Fruit fly (Drosophila melanogaster): ENCODE data around the gene Bdbt.

Bdbt gene

DNA sequence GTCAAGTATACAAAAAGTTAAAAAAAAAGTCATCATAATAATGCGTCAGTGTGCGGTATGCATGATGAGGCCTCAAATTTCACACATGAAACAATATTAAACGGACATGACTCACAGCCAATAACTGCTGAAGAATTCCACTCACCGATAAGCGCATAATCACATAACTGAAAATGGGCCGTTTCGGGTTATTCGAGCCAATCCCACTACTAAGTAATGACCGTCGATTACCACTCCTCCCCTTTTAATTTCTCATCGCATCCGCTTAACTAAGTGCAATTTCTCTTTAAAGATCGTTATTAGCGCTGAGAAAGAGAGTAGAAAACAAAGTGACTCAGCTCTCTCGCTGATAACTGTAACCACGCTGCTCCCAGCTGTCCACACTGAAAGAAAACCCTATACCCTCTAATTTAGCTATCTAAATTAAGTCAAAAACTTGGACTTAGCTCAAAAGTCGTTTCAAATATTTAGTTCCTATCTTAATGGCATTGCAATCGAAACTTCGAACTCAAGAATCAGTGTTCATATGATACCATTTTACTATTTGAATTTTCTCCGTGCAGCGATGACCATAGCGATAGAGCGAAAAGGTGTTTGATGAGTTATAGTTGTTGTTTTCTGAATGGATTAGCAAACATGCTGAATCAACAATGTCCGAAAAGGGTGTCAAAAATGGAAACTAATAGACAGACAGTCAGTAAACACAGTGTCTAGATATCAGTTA lies 5.8 kb downstream of the Bdbt start (continued):
- TF ChIP-seq Sp1 (GFP tag; optimal IDR thresholded peaks at IDR 0.05) (peak; percentile 34), ey (GFP tag; optimal IDR thresholded peaks at IDR 0.05) (peak; percentile 74), dsf (GFP tag; optimal IDR thresholded peaks at IDR 0.05; ENCODE audit: borderline replicate concordance) (no peak), usp (GFP tag; optimal IDR thresholded peaks at IDR 0.05) (no peak), Hr78 (GFP tag; optimal IDR thresholded peaks at IDR 0.05) (no peak), Dif (GFP tag; optimal IDR thresholded peaks at IDR 0.05; ENCODE audit: partially characterized antibody) (peak; percentile 46)

DNA sequence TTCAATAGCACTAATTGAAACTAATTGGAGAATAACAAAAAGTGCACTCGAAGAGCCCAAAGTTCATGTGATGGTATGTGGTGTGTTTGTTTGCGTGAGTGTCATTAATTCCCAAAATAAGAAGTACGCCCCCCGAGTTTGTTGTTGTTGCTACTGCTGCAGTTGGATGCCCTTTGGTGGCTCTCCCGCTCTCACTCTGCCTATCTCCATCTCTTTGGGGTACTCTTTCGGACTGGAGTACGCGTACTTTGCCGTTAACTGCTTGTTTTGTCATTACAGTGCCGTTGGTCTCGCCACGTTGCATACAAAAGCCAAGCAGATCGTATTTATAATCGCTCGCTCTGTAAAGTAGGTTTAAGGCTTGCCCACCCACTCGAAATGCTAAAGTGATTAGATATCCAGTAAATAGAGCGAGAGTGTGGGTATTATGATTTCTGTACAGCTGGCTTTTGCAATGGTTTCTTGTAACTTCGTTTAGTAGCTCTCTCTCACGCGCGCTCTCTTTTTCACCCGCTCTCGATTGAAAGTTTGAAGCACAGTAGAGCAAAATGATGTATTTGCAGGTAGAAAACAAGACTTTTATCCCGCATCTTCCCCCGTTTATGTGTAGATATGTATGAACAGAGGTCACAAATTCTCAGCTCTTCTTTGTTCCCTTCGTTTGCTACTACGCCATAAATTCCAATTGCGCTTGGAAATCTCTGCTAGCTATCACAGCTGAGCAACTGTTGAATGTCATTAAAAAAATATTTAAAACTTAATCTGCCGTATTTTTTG lies 6.5 kb downstream of the Bdbt start:
- no peak for TF ChIP-seq usp (GFP tag; optimal IDR thresholded peaks at IDR 0.05)
- no peak for TF ChIP-seq pan (optimal IDR thresholded peaks at IDR 0.05)
- no peak for TF ChIP-seq Hr78 (GFP tag; optimal IDR thresholded peaks at IDR 0.05)
- TF ChIP-seq OdsH (GFP tag; optimal IDR thresholded peaks at IDR 0.05): peak; percentile 59
- TF ChIP-seq tai (GFP tag; optimal IDR thresholded peaks at IDR 0.05): no peak
- no peak for TF ChIP-seq CG9705 (GFP tag; optimal IDR thresholded peaks at IDR 0.05)
- TF ChIP-seq Abd-B (GFP tag; optimal IDR thresholded peaks at IDR 0.05): no peak
- TF ChIP-seq N (GFP tag; optimal IDR thresholded peaks at IDR 0.05): no peak
- peak; percentile 51 to 52 for TF ChIP-seq dl (GFP tag; optimal IDR thresholded peaks at IDR 0.05; ENCODE audit: insufficient read depth in 1 of 2, partially characterized antibody in 2 of 2)
- peak; percentile 55 for TF ChIP-seq HLH106 (tag; optimal IDR thresholded peaks at IDR 0.05)
- no peak for TF ChIP-seq Mio (GFP tag; optimal IDR thresholded peaks at IDR 0.05)
- peak; percentile 51 for TF ChIP-seq h (GFP tag; optimal IDR thresholded peaks at IDR 0.05)
- TF ChIP-seq brk (GFP tag; optimal IDR thresholded peaks at IDR 0.05): no peak
- peak; percentile 36 for TF ChIP-seq ey (GFP tag; optimal IDR thresholded peaks at IDR 0.05)
- peak; percentile 25 for TF ChIP-seq fru (GFP tag; optimal IDR thresholded peaks at IDR 0.05)
- peak; percentile 42 for TF ChIP-seq woc (GFP tag; optimal IDR thresholded peaks at IDR 0.05)
- no peak for TF ChIP-seq Dfd (GFP tag; optimal IDR thresholded peaks at IDR 0.05)
- TF ChIP-seq sage (GFP tag; optimal IDR thresholded peaks at IDR 0.05): peak; percentile 61
- no peak for TF ChIP-seq Vsx2 (GFP tag; optimal IDR thresholded peaks at IDR 0.05; ENCODE audit: partially characterized antibody)
- no peak for TF ChIP-seq Myc (optimal IDR thresholded peaks at IDR 0.05)
- TF ChIP-seq sv (GFP tag; optimal IDR thresholded peaks at IDR 0.05): no peak
- TF ChIP-seq Jra (GFP tag; optimal IDR thresholded peaks at IDR 0.05): no peak
- TF ChIP-seq CrebA (GFP tag; optimal IDR thresholded peaks at IDR 0.05; ENCODE audit: borderline replicate concordance): no peak
- no peak for TF ChIP-seq Rel (GFP tag; optimal IDR thresholded peaks at IDR 0.05)
- peak; percentile 12 for TF ChIP-seq Rel (tag; optimal IDR thresholded peaks at IDR 0.05)
- peak; percentile 23 for TF ChIP-seq br (GFP tag; optimal IDR thresholded peaks at IDR 0.05)
- TF ChIP-seq Dif (GFP tag; optimal IDR thresholded peaks at IDR 0.05; ENCODE audit: partially characterized antibody): peak; percentile 54
- peak; percentile 47 for TF ChIP-seq rgr (GFP tag; optimal IDR thresholded peaks at IDR 0.05)
- TF ChIP-seq GATAd (GFP tag; optimal IDR thresholded peaks at IDR 0.05): no peak
- TF ChIP-seq lola (GFP tag; optimal IDR thresholded peaks at IDR 0.05): no peak
- TF ChIP-seq CG32264 (GFP tag; optimal IDR thresholded peaks at IDR 0.05): peak; percentile 22
- peak; percentile 19 for TF ChIP-seq Hnf4 (GFP tag; optimal IDR thresholded peaks at IDR 0.05)
- TF ChIP-seq psq (GFP tag; optimal IDR thresholded peaks at IDR 0.05): peak; percentile 1
- TF ChIP-seq Sp1 (GFP tag; optimal IDR thresholded peaks at IDR 0.05): peak; percentile 41
- TF ChIP-seq foxo (GFP tag; optimal IDR thresholded peaks at IDR 0.05): peak in 1 of 2 experiments; percentile 19
- TF ChIP-seq Hr83 (GFP tag; optimal IDR thresholded peaks at IDR 0.05; ENCODE audit: poor library complexity, severe bottlenecking): no peak
- no peak for TF ChIP-seq dsf (GFP tag; optimal IDR thresholded peaks at IDR 0.05; ENCODE audit: borderline replicate concordance)
- no peak for TF ChIP-seq jim (GFP tag; optimal IDR thresholded peaks at IDR 0.05)
- TF ChIP-seq dmrt93B (GFP tag; optimal IDR thresholded peaks at IDR 0.05): no peak
